Worm (Caenorhabditis elegans) whole organism, L4 larva: ENCODE results near the gene oac-52.

Experiments used
- F37D6.2 ChIP-seq: sonication (generic microtip); optimal IDR thresholded peaks from 2 replicates; lab custom pipeline; 2016; ENCODE audit warnings: mild to moderate bottlenecking, missing genetic modification characterization, missing compliant biosample characterization
- F49E8.2 ChIP-seq: sonication (generic microtip); optimal IDR thresholded peaks from 2 replicates; lab custom pipeline; 2016; ENCODE audit warnings: missing compliant biosample characterization, mild to moderate bottlenecking, missing genetic modification characterization, borderline replicate concordance
- T26A8.4 ChIP-seq: fragments of 200-800 bp; sonication (Bioruptor generic); IDR thresholded peaks from 2 replicates; pipeline ENCODE4 v1.3.6; 2022; ENCODE audit warnings: missing genetic modification characterization, missing compliant biosample characterization
- Y105C5A.15 ChIP-seq: fragments of 200-800 bp; sonication (Bioruptor generic); IDR thresholded peaks from 2 replicates; pipeline ENCODE4 v1.3.6; 2022; ENCODE audit warnings: missing genetic modification characterization, missing compliant biosample characterization
- Y48G9A.11 ChIP-seq: fragments of 200-800 bp; sonication (Bioruptor generic); IDR thresholded peaks from 2 replicates; pipeline ENCODE4 v1.3.6; 2022; ENCODE audit warnings: missing genetic modification reagents, missing genetic modification characterization, missing compliant biosample characterization
- Y75B8A.6 ChIP-seq: fragments of 200-800 bp; sonication (Bioruptor generic); IDR thresholded peaks from 2 replicates; pipeline ENCODE4 v1.3.6; 2022; ENCODE audit warnings: missing genetic modification reagents, missing genetic modification characterization, missing compliant biosample characterization
- ZK337.2 ChIP-seq: fragments of 200-800 bp; sonication (Bioruptor generic); IDR thresholded peaks from 2 replicates; pipeline ENCODE4 v1.3.6; 2022; ENCODE audit warnings: missing genetic modification reagents, missing genetic modification characterization, missing compliant biosample characterization
- ZK546.5 ChIP-seq, 2 experiments: sonication (generic microtip); optimal IDR thresholded peaks; 2 replicates each; lab custom pipeline; 2017; ENCODE audit warnings: missing biosample characterization in 2 of 2, missing genetic modification characterization in 2 of 2
- aha-1 ChIP-seq: fragments of 150-350 bp; peaks from one replicate; lab custom pipeline; 2014; ENCODE audit warnings: missing biosample characterization, missing genetic modification characterization
- arid-1 ChIP-seq: fragments of 200-800 bp; sonication (Bioruptor generic); conservative IDR thresholded peaks from 2 replicates; pipeline ENCODE4 v1.3.6; 2022; ENCODE audit warnings: missing genetic modification reagents, missing genetic modification characterization, missing compliant biosample characterization
- ceh-82 ChIP-seq: sonication (generic microtip); optimal IDR thresholded peaks from 2 replicates; lab custom pipeline; 2017; ENCODE audit warnings: missing biosample characterization, missing genetic modification characterization
- daf-12 ChIP-seq: fragments of 150-350 bp; optimal IDR thresholded peaks from 2 replicates; lab custom pipeline; 2014; ENCODE audit warnings: missing biosample characterization, missing genetic modification reagents, missing genetic modification characterization
- daf-16 ChIP-seq, 3 experiments: sonication (generic microtip); optimal IDR thresholded peaks; 2 replicates each; lab custom pipeline; 2016 to 2017; ENCODE audit warnings: missing genetic modification characterization in 3 of 3, missing genetic modification reagents in 3 of 3, mild to moderate bottlenecking in 2 of 3, missing compliant biosample characterization in 2 of 3, missing biosample characterization in 1 of 3, moderate library complexity in 1 of 3
- dmd-8 ChIP-seq: fragments of 200-800 bp; sonication (Bioruptor generic); IDR thresholded peaks from 2 replicates; pipeline ENCODE4 v1.3.6; 2022; ENCODE audit warnings: missing genetic modification characterization, missing compliant biosample characterization
- dpl-1 ChIP-seq: fragments of 150-350 bp; optimal IDR thresholded peaks from 2 replicates; lab custom pipeline; 2014; ENCODE audit warnings: missing biosample characterization, missing genetic modification reagents, missing genetic modification characterization
- duxl-1 ChIP-seq: sonication (generic microtip); optimal IDR thresholded peaks from 2 replicates; lab custom pipeline; 2016; ENCODE audit warnings: mild to moderate bottlenecking, missing genetic modification characterization, moderate library complexity, missing compliant biosample characterization; ENCODE audit not compliant: poor library complexity
- dve-1 ChIP-seq: sonication (generic microtip); optimal IDR thresholded peaks from 2 replicates; lab custom pipeline; 2017; ENCODE audit warnings: antibody characterized with exemption, mild to moderate bottlenecking, missing genetic modification characterization, missing compliant biosample characterization; ENCODE audit not compliant: insufficient read depth
- fkh-10 ChIP-seq: fragments of 150-350 bp; optimal IDR thresholded peaks from 2 replicates; lab custom pipeline; 2014; ENCODE audit warnings: missing biosample characterization, missing genetic modification reagents, missing genetic modification characterization
- hmg-1.1 ChIP-seq: fragments of 200-800 bp; sonication (Bioruptor generic); IDR thresholded peaks from 2 replicates; pipeline ENCODE4 v1.3.6; 2022; ENCODE audit warnings: missing genetic modification reagents, missing genetic modification characterization, missing compliant biosample characterization
- lin-15B ChIP-seq: fragments of 150-350 bp; sonication (generic microtip); optimal IDR thresholded peaks from 3 replicates; lab custom pipeline; 2014; ENCODE audit warnings: missing biosample characterization, missing genetic modification characterization
- lin-38 ChIP-seq: fragments of 200-800 bp; sonication (Bioruptor generic); IDR thresholded peaks from 2 replicates; pipeline ENCODE4 v1.3.6; 2022; ENCODE audit warnings: missing genetic modification reagents, missing genetic modification characterization, missing compliant biosample characterization
- madf-5 ChIP-seq, 2 experiments: fragments of 200-800 bp; sonication (Bioruptor generic); IDR thresholded peaks; 2 replicates each; pipeline ENCODE4 v1.3.6; 2022; ENCODE audit warnings: missing compliant biosample characterization in 2 of 2, missing genetic modification characterization in 2 of 2
- mdl-1 ChIP-seq, 2 experiments: fragments of 150-350 bp in 1 of 2; sonication (generic microtip) in 1 of 2; optimal IDR thresholded peaks; 2 replicates each; lab custom pipeline; 2014 to 2017; ENCODE audit warnings: missing biosample characterization in 2 of 2, missing genetic modification characterization in 2 of 2
- mdt-29 ChIP-seq: fragments of 200-800 bp; sonication (Bioruptor generic); IDR thresholded peaks from 2 replicates; pipeline ENCODE4 v1.3.6; 2022; ENCODE audit warnings: missing genetic modification reagents, missing genetic modification characterization, missing compliant biosample characterization
- mxl-3 ChIP-seq: fragments of 200-800 bp; sonication (Bioruptor generic); optimal IDR thresholded peaks from 2 replicates; lab custom pipeline; 2018; ENCODE audit warnings: mild to moderate bottlenecking, missing genetic modification characterization, missing compliant biosample characterization
- nhr-25 ChIP-seq: sonication (generic microtip); optimal IDR thresholded peaks from 2 replicates; lab custom pipeline; 2017; ENCODE audit warnings: missing genetic modification characterization, mild to moderate bottlenecking, missing compliant biosample characterization, antibody characterized with exemption, moderate library complexity, borderline replicate concordance; ENCODE audit not compliant: insufficient read depth
- nhr-28 ChIP-seq: fragments of 150-350 bp; optimal IDR thresholded peaks from 2 replicates; lab custom pipeline; 2014; ENCODE audit warnings: missing biosample characterization, missing genetic modification characterization
- nhr-6 ChIP-seq: fragments of 150-350 bp; optimal IDR thresholded peaks from 2 replicates; lab custom pipeline; 2014; ENCODE audit warnings: missing biosample characterization, missing genetic modification characterization
- pha-4 ChIP-seq, 2 experiments: fragments of 150-350 bp in 1 of 2; fragments of 200-800 bp in 1 of 2; sonication (Bioruptor generic) in 1 of 2; IDR thresholded peaks in 1 of 2; optimal IDR thresholded peaks in 1 of 2; 2 replicates each; pipeline versions ENCODE4 v1.3.6 to Lab custom; 2014 to 2022; ENCODE audit warnings: missing genetic modification characterization in 2 of 2, missing genetic modification reagents in 2 of 2, missing biosample characterization in 1 of 2, missing compliant biosample characterization in 1 of 2
- php-3 ChIP-seq: fragments of 200-800 bp; sonication (Bioruptor generic); IDR thresholded peaks from 2 replicates; pipeline ENCODE4 v1.3.6; 2022; ENCODE audit warnings: missing genetic modification reagents, missing genetic modification characterization, missing compliant biosample characterization
- pqm-1 ChIP-seq: sonication (generic microtip); optimal IDR thresholded peaks from 2 replicates; lab custom pipeline; 2017; ENCODE audit warnings: missing biosample characterization, missing genetic modification characterization
- set-16 ChIP-seq: fragments of 200-800 bp; sonication (Bioruptor generic); IDR thresholded peaks from 2 replicates; pipeline ENCODE4 v1.3.6; 2022; ENCODE audit warnings: missing genetic modification reagents, missing genetic modification characterization, missing compliant biosample characterization
- snpc-1.2 ChIP-seq: fragments of 200-800 bp; sonication (Bioruptor generic); IDR thresholded peaks from 2 replicates; pipeline ENCODE4 v1.3.6; 2022; ENCODE audit warnings: missing genetic modification reagents, missing genetic modification characterization, missing compliant biosample characterization
- tra-1 ChIP-seq: fragments of 200-800 bp; sonication (Bioruptor generic); IDR thresholded peaks from 2 replicates; pipeline ENCODE4 v1.3.6; 2022; ENCODE audit warnings: missing genetic modification reagents, missing genetic modification characterization, missing compliant biosample characterization
- unc-130 ChIP-seq: sonication (generic microtip); optimal IDR thresholded peaks from 2 replicates; lab custom pipeline; 2016; ENCODE audit warnings: missing genetic modification reagents, missing genetic modification characterization, missing compliant biosample characterization
- zag-1 ChIP-seq: fragments of 150-350 bp; optimal IDR thresholded peaks from 2 replicates; lab custom pipeline; 2014; ENCODE audit warnings: missing biosample characterization, missing genetic modification characterization
- zfp-3 ChIP-seq: fragments of 200-800 bp; sonication (Bioruptor generic); conservative IDR thresholded peaks from 2 replicates; pipeline ENCODE4 v1.3.6; 2022; ENCODE audit warnings: missing genetic modification reagents, missing genetic modification characterization, missing compliant biosample characterization
- ztf-7 ChIP-seq: fragments of 150-350 bp; optimal IDR thresholded peaks from 2 replicates; lab custom pipeline; 2014; ENCODE audit warnings: missing biosample characterization, missing genetic modification characterization

oac-52 gene

DNA sequence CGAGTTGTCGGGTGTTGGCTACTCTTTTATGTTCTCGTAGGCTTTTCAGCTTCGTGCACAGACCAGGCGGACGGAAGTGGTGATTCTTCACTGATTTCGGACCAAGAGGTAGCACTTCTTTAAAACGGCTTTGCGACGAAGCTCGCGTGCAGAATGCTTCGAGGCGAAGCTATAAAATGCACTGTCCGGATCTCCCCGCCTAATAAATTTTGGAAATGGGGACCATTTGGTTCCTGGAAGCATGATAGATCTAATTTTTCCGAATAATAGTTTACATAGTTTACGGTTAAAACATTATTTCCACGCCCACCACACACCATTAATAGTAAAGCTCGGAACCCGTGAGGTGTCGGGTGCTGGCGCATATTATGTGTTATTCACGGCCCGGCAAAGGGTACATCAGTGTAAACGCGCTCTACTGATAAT lies 1.2 kb upstream of the oac-52 start (continued):
- no peak for TF ChIP-seq ZK546.5 (tag; optimal IDR thresholded peaks at IDR 0.05; lab: Kevin White, UChicago)
- no peak for TF ChIP-seq daf-12 (tag; lab: Kevin White, UChicago)
- peak; percentile 13 for TF ChIP-seq unc-130 (GFP tag; lab: Kevin White, UChicago)
- TF ChIP-seq arid-1 (GFP tag; lab: Robert Waterston, UW) = peak; percentile 16
- TF ChIP-seq T26A8.4 = peak; percentile 51; the same call in 1 of the 2 replicates
- TF ChIP-seq mdt-29 (GFP tag; lab: Robert Waterston, UW) = 0 out of 2 replicates have a peak, but pooled peaks have one; percentile 24
- TF ChIP-seq duxl-1 = peak; percentile 56
- TF ChIP-seq php-3 (GFP tag; lab: Robert Waterston, UW) = 0 out of 2 replicates have a peak, but pooled peaks have one; percentile 22
- TF ChIP-seq set-16 (GFP tag; lab: Robert Waterston, UW) = no peak
- peak; percentile 68 for TF ChIP-seq F49E8.2 (tag; lab: Kevin White, UChicago)
- TF ChIP-seq tra-1 (GFP tag; lab: Robert Waterston, UW) = no peak
- no peak for TF ChIP-seq hmg-1.1 (GFP tag; lab: Robert Waterston, UW)
- no peak for TF ChIP-seq nhr-6
- 0 out of 2 replicates have a peak, but pooled peaks have one; percentile 49 for TF ChIP-seq Y48G9A.11 (GFP tag; lab: Robert Waterston, UW)
- TF ChIP-seq, all 104 proteins: peak for 18

ce11 chrIV:4344828-4345227 lies 1.6 kb downstream of the oac-52 start:
- peak; percentile 83 for TF ChIP-seq aha-1
- TF ChIP-seq dmd-8 (GFP tag; lab: Robert Waterston, UW) = no peak
- TF ChIP-seq, all 104 proteins: peak for 1

DNA sequence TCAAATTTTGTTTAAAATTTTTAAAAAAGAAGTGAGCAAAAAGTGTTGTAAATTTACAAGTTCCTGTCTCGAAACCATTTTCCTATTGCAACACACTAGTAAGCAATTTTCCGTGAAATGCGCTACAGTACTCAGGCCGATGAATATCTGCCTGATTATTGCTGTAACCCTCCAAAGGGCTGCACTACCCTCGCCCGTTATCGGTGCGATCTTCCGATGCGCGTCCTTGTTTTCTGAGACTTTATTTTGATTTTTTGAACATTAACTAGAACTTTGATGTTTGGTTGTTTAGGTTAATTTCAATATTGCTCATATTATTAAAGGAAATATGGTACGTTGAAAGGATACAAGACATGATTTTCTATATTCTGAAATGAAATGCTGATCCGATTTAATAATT lies 8.2 kb downstream of the oac-52 start:
- TF ChIP-seq dpl-1 = no peak
- TF ChIP-seq Y75B8A.6 (GFP tag; lab: Robert Waterston, UW) = no peak
- no peak for TF ChIP-seq daf-16 (GFP tag; optimal IDR thresholded peaks at IDR 0.05; lab: Kevin White, UChicago)
- TF ChIP-seq daf-16 (tag; optimal IDR thresholded peaks at IDR 0.05; lab: Kevin White, UChicago) = no peak
- no peak for TF ChIP-seq ztf-7 (tag; lab: Kevin White, UChicago)
- no peak for TF ChIP-seq tra-1 (GFP tag; lab: Robert Waterston, UW)
- TF ChIP-seq, all 104 proteins: peak for 0

DNA sequence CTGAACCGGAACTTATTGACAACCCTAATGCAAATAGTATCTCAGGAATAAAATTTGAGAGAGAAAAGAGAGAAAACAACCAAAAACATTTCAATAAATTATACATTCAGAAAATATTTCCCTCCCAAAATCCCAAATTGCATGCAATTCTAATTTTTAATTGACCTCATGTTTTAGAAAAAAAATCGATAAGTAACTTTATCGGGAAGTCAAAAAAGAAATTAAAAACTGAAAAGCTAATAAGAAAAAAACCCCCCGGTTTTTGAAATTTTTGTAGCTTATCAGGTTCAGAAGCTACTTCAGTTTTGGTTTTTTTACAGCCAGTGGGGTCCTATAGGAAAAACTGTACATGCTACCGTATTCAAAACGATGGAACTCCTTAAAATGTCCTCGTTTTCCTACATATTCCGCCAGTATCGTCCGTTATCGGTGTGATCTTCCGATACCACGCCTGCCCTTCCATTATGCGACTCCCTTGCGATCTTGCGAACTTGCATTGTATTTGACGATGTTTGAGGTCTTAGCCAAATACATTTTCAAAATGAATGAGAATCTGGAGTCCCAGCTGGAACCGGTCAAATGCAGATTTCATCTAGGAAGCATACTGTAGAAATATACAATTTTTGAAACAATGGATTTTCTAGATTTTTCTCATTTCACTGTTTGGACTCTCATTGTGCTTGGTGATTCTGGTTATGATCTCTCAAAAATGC lies 10.1 kb downstream of the oac-52 start, which contains the start of the genes W03B1.3 and oac-51:
Gene W03B1.3 (minus strand): TSS at position 101 of the 713 bp plus-strand sequence.
Gene oac-51 (plus strand): TSS at position 663 of the 713 bp plus-strand sequence.
- TF ChIP-seq madf-5 (GFP tag; IDR thresholded peaks at IDR 0.05; lab: Robert Waterston, UW) (no peak), aha-1 (peak; percentile 6), Y75B8A.6 (GFP tag; lab: Robert Waterston, UW) (no peak)

DNA sequence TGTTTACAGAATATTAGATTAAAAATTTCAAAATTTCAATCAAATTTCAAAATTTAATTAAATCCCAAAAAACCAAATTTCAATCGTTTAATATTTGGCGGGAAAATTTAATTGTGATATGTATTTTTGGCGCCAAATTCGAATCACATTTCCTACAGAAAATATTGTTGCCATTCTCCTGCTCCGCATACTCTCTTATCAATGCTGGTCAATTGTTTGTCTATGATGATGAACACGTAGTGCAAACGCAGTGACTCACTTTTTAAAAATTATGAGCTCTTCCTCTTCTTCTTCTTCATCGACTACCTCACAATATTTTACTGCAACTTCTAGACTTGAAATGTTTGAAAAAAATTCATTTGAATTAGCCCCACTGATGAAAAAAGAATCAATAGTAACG lies 20.0 kb downstream of the oac-52 start, which contains the start of gene trpl-2:
Gene trpl-2 (plus strand): TSS at position 210 of the 400 bp plus-strand sequence.
- peak; percentile 44 for TF ChIP-seq aha-1
- TF ChIP-seq pqm-1 (tag; lab: Kevin White, UChicago) = peak; percentile 33
- peak; percentile 71 for TF ChIP-seq nhr-28 (tag; lab: Kevin White, UChicago)
- TF ChIP-seq dpl-1 = peak; percentile 9
- no peak for TF ChIP-seq Y105C5A.15
- TF ChIP-seq dve-1 (tag; lab: Kevin White, UChicago) = no peak
- TF ChIP-seq zfp-3 = no peak
- no peak for TF ChIP-seq daf-16 (GFP tag; optimal IDR thresholded peaks at IDR 0.05; lab: Kevin White, UChicago)
- TF ChIP-seq daf-16 (tag; optimal IDR thresholded peaks at IDR 0.05; lab: Kevin White, UChicago) = peak; percentile 48
- no peak for TF ChIP-seq pha-4 (GFP tag; IDR thresholded peaks at IDR 0.05; lab: Robert Waterston, UW)
- no peak for TF ChIP-seq pha-4 (tag; optimal IDR thresholded peaks at IDR 0.05; lab: Kevin White, UChicago)

- TF ChIP-seq nhr-25 (tag; lab: Kevin White, UChicago) (no peak), F37D6.2 (no peak), ceh-82 (tag; lab: Kevin White, UChicago) (no peak), mxl-3 (no peak), zag-1 (tag; lab: Kevin White, UChicago) (no peak), ZK337.2 (GFP tag; lab: Robert Waterston, UW) (no peak), fkh-10 (no peak), snpc-1.2 (GFP tag; lab: Robert Waterston, UW) (0 out of 2 replicates have a peak, but pooled peaks have one; percentile 8), nhr-6 (no peak), lin-15B (tag; lab: Kevin White, UChicago) (no peak), mdl-1 (tag; optimal IDR thresholded peaks at IDR 0.05; lab: Kevin White, UChicago) (no peak), lin-38 (GFP tag; lab: Robert Waterston, UW) (0 out of 2 replicates have a peak, but pooled peaks have one; percentile 11)
Measured at ce11 chrIV:4319473-4319872, 26.9 kb downstream of the oac-52 start.
